Fruit fly (Drosophila melanogaster) whole organism, pupa: Measurements from ENCODE around the gene dls.
A peak's percentile ranks its signal among the peaks of the same experiment; 100 is the strongest.

Source experiments
- CG10348 ChIP-seq: fragments of 200-800 bp; sonication (Bioruptor generic); IDR thresholded peaks from 2 replicates; pipeline ENCODE4 v1.3.6; 2022; ENCODE audit warnings: missing biosample characterization, missing genetic modification characterization
- CG12605 ChIP-seq: fragments of 200-800 bp; sonication (Bioruptor generic); IDR thresholded peaks from 2 replicates; pipeline ENCODE4 v1.3.6; 2022; ENCODE audit warnings: missing biosample characterization, missing genetic modification characterization
- CG13204 ChIP-seq: fragments of 200-800 bp; sonication (Bioruptor generic); optimal IDR thresholded peaks from 2 replicates; lab custom pipeline; 2018; ENCODE audit warnings: missing biosample characterization, mild to moderate bottlenecking, missing genetic modification characterization, moderate library complexity
- CG14655 ChIP-seq: fragments of 200-800 bp; sonication (Bioruptor generic); optimal IDR thresholded peaks from 3 replicates; lab custom pipeline; 2017; ENCODE audit warnings: mild to moderate bottlenecking, missing biosample characterization, missing genetic modification reagents, missing genetic modification characterization
- CG15710 ChIP-seq: fragments of 200-800 bp; sonication (Bioruptor generic); optimal IDR thresholded peaks from 2 replicates; lab custom pipeline; 2018; ENCODE audit warnings: missing biosample characterization, mild to moderate bottlenecking, missing genetic modification characterization, moderate library complexity
- CG17806 ChIP-seq: fragments of 200-800 bp; sonication (Bioruptor generic); optimal IDR thresholded peaks from 2 replicates; lab custom pipeline; 2018; ENCODE audit warnings: missing biosample characterization, mild to moderate bottlenecking, missing genetic modification characterization, moderate library complexity
- CG32121 ChIP-seq: fragments of 200-800 bp; sonication (Bioruptor generic); IDR thresholded peaks from 2 replicates; pipeline ENCODE4 v1.3.6; 2022; ENCODE audit warnings: missing biosample characterization, missing genetic modification characterization
- CG34367 ChIP-seq: fragments of 200-800 bp; sonication (Bioruptor generic); optimal IDR thresholded peaks from 2 replicates; lab custom pipeline; 2018; ENCODE audit warnings: missing biosample characterization, mild to moderate bottlenecking, missing genetic modification characterization
- CG4496 ChIP-seq: fragments of 200-800 bp; sonication (Bioruptor generic); IDR thresholded peaks from 3 replicates; pipeline ENCODE4 v1.3.6; 2022; ENCODE audit warnings: missing biosample characterization, missing genetic modification characterization
- CG8159 ChIP-seq: fragments of 200-800 bp; sonication (Bioruptor generic); optimal IDR thresholded peaks from 3 replicates; lab custom pipeline; 2018; ENCODE audit warnings: missing biosample characterization, mild to moderate bottlenecking, missing genetic modification characterization, moderate library complexity
- CG8301 ChIP-seq: fragments of 200-800 bp; sonication (Bioruptor generic); optimal IDR thresholded peaks from 2 replicates; lab custom pipeline; 2018; ENCODE audit warnings: missing biosample characterization, mild to moderate bottlenecking, missing genetic modification characterization
- CG9948 ChIP-seq: fragments of 200-800 bp; sonication (Bioruptor generic); optimal IDR thresholded peaks from 2 replicates; lab custom pipeline; 2018; ENCODE audit warnings: missing biosample characterization, mild to moderate bottlenecking, missing genetic modification characterization, moderate library complexity
- D1 ChIP-seq: fragments of 200-800 bp; sonication (Bioruptor generic); optimal IDR thresholded peaks from 2 replicates; lab custom pipeline; 2018; ENCODE audit warnings: missing biosample characterization, mild to moderate bottlenecking, missing genetic modification characterization, moderate library complexity
- EcR ChIP-seq: fragments of 200-800 bp; sonication (Bioruptor generic); optimal IDR thresholded peaks from 3 replicates; lab custom pipeline; 2019; ENCODE audit warnings: missing biosample characterization, missing genetic modification characterization, mild to moderate bottlenecking, moderate library complexity, missing genetic modification reagents
- Ets98B ChIP-seq: fragments of 200-800 bp; sonication (Bioruptor generic); IDR thresholded peaks from 2 replicates; pipeline ENCODE4 v1.3.6; 2022; ENCODE audit warnings: missing biosample characterization, missing genetic modification characterization
- Pif1A ChIP-seq: fragments of 200-800 bp; sonication (Bioruptor generic); optimal IDR thresholded peaks from 3 replicates; lab custom pipeline; 2016; ENCODE audit warnings: missing biosample characterization, missing genetic modification characterization
- Pif1B ChIP-seq: fragments of 200-800 bp; sonication (Bioruptor generic); optimal IDR thresholded peaks from 3 replicates; lab custom pipeline; 2016; ENCODE audit warnings: missing biosample characterization, missing genetic modification characterization
- Snoo ChIP-seq: fragments of 200-800 bp; sonication (Bioruptor generic); optimal IDR thresholded peaks from 3 replicates; lab custom pipeline; 2017; ENCODE audit warnings: missing biosample characterization, mild to moderate bottlenecking, missing genetic modification characterization, inconsistent platforms
- fd96Ca ChIP-seq: fragments of 200-800 bp; sonication (Bioruptor generic); IDR thresholded peaks from 3 replicates; pipeline ENCODE4 v1.3.6; 2022; ENCODE audit warnings: missing biosample characterization, missing genetic modification characterization
- gl ChIP-seq: fragments of 200-800 bp; sonication (Bioruptor generic); optimal IDR thresholded peaks from 2 replicates; lab custom pipeline; 2018; ENCODE audit warnings: missing biosample characterization, mild to moderate bottlenecking, missing genetic modification characterization
- rn ChIP-seq: fragments of 200-800 bp; sonication (Bioruptor generic); IDR thresholded peaks from 2 replicates; pipeline ENCODE4 v1.3.6; 2022; ENCODE audit warnings: missing biosample characterization, missing genetic modification characterization

The dls gene

dm6 chr3L:16196588-16197183 lies 4.4 kb upstream of the dls start:
- TF ChIP-seq CG9948 (tag; lab: Kevin White, UChicago) (no peak), Ets98B (GFP tag; lab: Robert Waterston, UW) (no peak), CG4496 (GFP tag; lab: Robert Waterston, UW) (0 out of 3 replicates have a peak, but pooled peaks have one; percentile 11), CG8159 (tag; lab: Kevin White, UChicago) (no peak), rn (GFP tag; lab: Robert Waterston, UW) (no peak), CG32121 (GFP tag; lab: Robert Waterston, UW) (no peak), CG10348 (GFP tag; lab: Robert Waterston, UW) (no peak), CG13204 (GFP tag; lab: Kevin White, UChicago) (peak; percentile 50), Pif1B (GFP tag; lab: Kevin White, UChicago) (no peak), CG17806 (tag; lab: Kevin White, UChicago) (no peak), CG14655 (GFP tag; lab: Kevin White, UChicago) (no peak), EcR (peak; percentile 94), Snoo (tag; lab: Kevin White, UChicago) (peak; percentile 42), CG34367 (tag; lab: Kevin White, UChicago) (no peak), Pif1A (GFP tag; lab: Kevin White, UChicago) (no peak), CG15710 (tag; lab: Kevin White, UChicago) (no peak), CG12605 (GFP tag; lab: Robert Waterston, UW) (no peak), gl (tag; lab: Kevin White, UChicago) (no peak), CG8301 (tag; lab: Kevin White, UChicago) (no peak), D1 (tag; lab: Kevin White, UChicago) (no peak), fd96Ca (no peak)

- TF ChIP-seq CG8159 (tag; lab: Kevin White, UChicago) = no peak
- no peak for TF ChIP-seq Pif1A (GFP tag; lab: Kevin White, UChicago)
- TF ChIP-seq CG4496 (GFP tag; lab: Robert Waterston, UW) = no peak
- no peak for TF ChIP-seq CG9948 (tag; lab: Kevin White, UChicago)
- TF ChIP-seq CG34367 (tag; lab: Kevin White, UChicago) = no peak
- TF ChIP-seq gl (tag; lab: Kevin White, UChicago) = no peak
- TF ChIP-seq CG12605 (GFP tag; lab: Robert Waterston, UW) = no peak
- TF ChIP-seq CG10348 (GFP tag; lab: Robert Waterston, UW) = no peak
- no peak for TF ChIP-seq Snoo (tag; lab: Kevin White, UChicago)
- TF ChIP-seq rn (GFP tag; lab: Robert Waterston, UW) = no peak
- TF ChIP-seq CG17806 (tag; lab: Kevin White, UChicago) = no peak
- TF ChIP-seq fd96Ca = no peak
- no peak for TF ChIP-seq CG15710 (tag; lab: Kevin White, UChicago)
- no peak for TF ChIP-seq CG14655 (GFP tag; lab: Kevin White, UChicago)
Measured at dm6 chr3L:16197450-16197918, 3.6 kb upstream of the dls start, which contains the start of gene CG33687. Gene CG33687, plus strand, starts transcription at chr3L:16197868.

- TF ChIP-seq CG9948 (tag; lab: Kevin White, UChicago) (no peak), D1 (tag; lab: Kevin White, UChicago) (no peak), EcR (no peak), CG32121 (GFP tag; lab: Robert Waterston, UW) (no peak), rn (GFP tag; lab: Robert Waterston, UW) (no peak), CG8159 (tag; lab: Kevin White, UChicago) (no peak), CG13204 (GFP tag; lab: Kevin White, UChicago) (no peak), CG12605 (GFP tag; lab: Robert Waterston, UW) (no peak), gl (tag; lab: Kevin White, UChicago) (no peak)
- TF ChIP-seq, all 21 proteins: peak for 0
Measured at dm6 chr3L:16198920-16199319, 2.2 kb upstream of the dls start, which contains the start of gene CG33688. Gene CG33688, plus strand, starts transcription at chr3L:16199220.

- TF ChIP-seq Ets98B (GFP tag; lab: Robert Waterston, UW) (no peak), CG8301 (tag; lab: Kevin White, UChicago) (no peak), EcR (no peak), CG34367 (tag; lab: Kevin White, UChicago) (no peak), Pif1A (GFP tag; lab: Kevin White, UChicago) (no peak), rn (GFP tag; lab: Robert Waterston, UW) (no peak), CG12605 (GFP tag; lab: Robert Waterston, UW) (no peak)
Measured at dm6 chr3L:16199929-16200328, 1.2 kb upstream of the dls start, which contains the start of gene CG33689. Gene CG33689, plus strand, starts transcription at chr3L:16200229.

dm6 chr3L:16202550-16202949 lies 1.4 kb downstream of the dls start:
- no peak for TF ChIP-seq fd96Ca
- TF ChIP-seq CG9948 (tag; lab: Kevin White, UChicago) = peak; percentile 64
- no peak for TF ChIP-seq EcR
- TF ChIP-seq CG12605 (GFP tag; lab: Robert Waterston, UW) = no peak
- peak; percentile 34 for TF ChIP-seq CG34367 (tag; lab: Kevin White, UChicago)
- TF ChIP-seq Snoo (tag; lab: Kevin White, UChicago) = peak; percentile 52
- TF ChIP-seq Pif1A (GFP tag; lab: Kevin White, UChicago) = peak; percentile 37
- TF ChIP-seq D1 (tag; lab: Kevin White, UChicago) = no peak
- TF ChIP-seq CG8159 (tag; lab: Kevin White, UChicago) = peak; percentile 61
- TF ChIP-seq CG10348 (GFP tag; lab: Robert Waterston, UW) = no peak
- peak; percentile 49 for TF ChIP-seq Pif1B (GFP tag; lab: Kevin White, UChicago)
- TF ChIP-seq CG32121 (GFP tag; lab: Robert Waterston, UW) = no peak
- TF ChIP-seq gl (tag; lab: Kevin White, UChicago) = peak; percentile 12
- no peak for TF ChIP-seq Ets98B (GFP tag; lab: Robert Waterston, UW)
- TF ChIP-seq CG14655 (GFP tag; lab: Kevin White, UChicago) = peak; percentile 64
- no peak for TF ChIP-seq rn (GFP tag; lab: Robert Waterston, UW)
- peak; percentile 57 for TF ChIP-seq CG15710 (tag; lab: Kevin White, UChicago)
- no peak for TF ChIP-seq CG4496 (GFP tag; lab: Robert Waterston, UW)
- TF ChIP-seq CG13204 (GFP tag; lab: Kevin White, UChicago) = peak; percentile 2
- TF ChIP-seq CG17806 (tag; lab: Kevin White, UChicago) = peak; percentile 68
- peak; percentile 38 for TF ChIP-seq CG8301 (tag; lab: Kevin White, UChicago)
